Worm (Caenorhabditis elegans) whole organism, L2 larva: ENCODE data around the gene msp-40.

Experiments
- C34F6.9 ChIP-seq: fragments of 150-350 bp; optimal IDR thresholded peaks from 2 replicates; lab custom pipeline; 2014; ENCODE audit warnings: missing biosample characterization, missing genetic modification characterization
- elt-3 ChIP-seq: sonication (generic microtip); optimal IDR thresholded peaks from 2 replicates; lab custom pipeline; 2017; ENCODE audit warnings: missing biosample characterization, missing genetic modification characterization
- fos-1 ChIP-seq: fragments of 150-350 bp; optimal IDR thresholded peaks from 2 replicates; lab custom pipeline; 2014; ENCODE audit warnings: missing biosample characterization, missing genetic modification characterization
- nhr-6 ChIP-seq: fragments of 150-350 bp; optimal IDR thresholded peaks from 2 replicates; lab custom pipeline; 2014; ENCODE audit warnings: missing biosample characterization, missing genetic modification characterization
- snpc-4 ChIP-seq: fragments of 150-350 bp; optimal IDR thresholded peaks from 2 replicates; lab custom pipeline; 2014; ENCODE audit warnings: missing biosample characterization, missing genetic modification characterization

DNA sequence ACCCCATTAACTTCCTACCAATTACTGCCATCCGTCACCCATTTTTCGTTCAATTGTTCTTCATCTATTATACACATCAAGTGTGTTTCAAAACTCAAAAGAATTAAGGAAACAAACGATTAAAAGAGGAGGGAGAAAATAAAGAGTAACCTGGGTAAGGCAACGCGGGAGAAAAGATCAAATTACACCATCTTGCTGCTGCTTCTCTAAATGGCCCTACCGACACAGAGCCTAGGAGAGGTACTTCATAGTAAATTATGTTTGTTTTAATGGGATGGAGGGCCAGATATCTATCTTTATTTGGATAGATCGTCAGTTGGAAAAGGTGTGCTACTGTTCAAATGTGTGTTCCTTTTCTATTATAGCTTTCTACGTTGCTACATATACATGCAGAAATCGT, 9.9 kb upstream of the msp-40 start:
- TF ChIP-seq nhr-6 (tag; lab: Kevin White, UChicago): no peak
- no peak for TF ChIP-seq C34F6.9
- TF ChIP-seq snpc-4: no peak
- no peak for TF ChIP-seq fos-1 (tag; lab: Kevin White, UChicago)
- TF ChIP-seq elt-3 (tag; lab: Kevin White, UChicago): no peak
